Worm (Caenorhabditis elegans) whole organism, young adult: Measurements from ENCODE around the gene C15H7.4.

ENCODE experiments used
- B0019.2 ChIP-seq: fragments of 200-800 bp; sonication (Bioruptor generic); conservative IDR thresholded peaks from 2 replicates; pipeline ENCODE4 v1.3.6; 2022; ENCODE audit warnings: missing genetic modification reagents, missing genetic modification characterization, missing compliant biosample characterization
- B0035.1 ChIP-seq: sonication (generic microtip); optimal IDR thresholded peaks from 2 replicates; lab custom pipeline; 2016; ENCODE audit warnings: missing genetic modification characterization, mild to moderate bottlenecking, missing compliant biosample characterization, missing genotype, missing genetic modification reagents
- C17E4.6 ChIP-seq: fragments of 200-800 bp; sonication (Bioruptor generic); IDR thresholded peaks from 2 replicates; pipeline ENCODE4 v1.3.6; 2022; ENCODE audit warnings: missing genetic modification reagents, missing genetic modification characterization, missing compliant biosample characterization
- F10E7.11 ChIP-seq: sonication (generic microtip); optimal IDR thresholded peaks from 2 replicates; lab custom pipeline; 2017; ENCODE audit warnings: mild to moderate bottlenecking, missing genetic modification characterization, moderate library complexity, missing compliant biosample characterization
- F33H1.4 ChIP-seq: fragments of 200-800 bp; sonication (Bioruptor generic); IDR thresholded peaks from 2 replicates; pipeline ENCODE4 v1.3.6; 2022; ENCODE audit warnings: missing genetic modification reagents, missing genetic modification characterization, missing compliant biosample characterization
- F37B4.10 ChIP-seq: fragments of 200-800 bp; sonication (Bioruptor generic); IDR thresholded peaks from 2 replicates; pipeline ENCODE4 v1.3.6; 2022; ENCODE audit warnings: missing genetic modification characterization, missing compliant biosample characterization
- F39B2.1 ChIP-seq: fragments of 200-800 bp; sonication (Bioruptor generic); IDR thresholded peaks from 2 replicates; pipeline ENCODE4 v1.3.6; 2022; ENCODE audit warnings: missing genetic modification reagents, missing genetic modification characterization, missing compliant biosample characterization
- F52B5.7 ChIP-seq: sonication (generic microtip); optimal IDR thresholded peaks from 2 replicates; lab custom pipeline; 2016; ENCODE audit warnings: mild to moderate bottlenecking, missing genetic modification characterization, missing compliant biosample characterization
- K12H6.12 ChIP-seq: fragments of 200-800 bp; sonication (Bioruptor generic); optimal IDR thresholded peaks from 2 replicates; lab custom pipeline; 2018; ENCODE audit warnings: mild to moderate bottlenecking, missing genetic modification characterization, missing compliant biosample characterization
- T26A5.8 ChIP-seq: sonication (generic microtip); optimal IDR thresholded peaks from 2 replicates; lab custom pipeline; 2016; ENCODE audit warnings: missing genetic modification characterization, missing compliant biosample characterization
- ZK185.1 ChIP-seq: sonication (generic microtip); optimal IDR thresholded peaks from 2 replicates; lab custom pipeline; 2016; ENCODE audit warnings: mild to moderate bottlenecking, missing genetic modification characterization, missing compliant biosample characterization; ENCODE audit not compliant: poor library complexity, severe bottlenecking
- akir-1 ChIP-seq: fragments of 200-800 bp; sonication (Bioruptor generic); optimal IDR thresholded peaks from 2 replicates; lab custom pipeline; 2018; ENCODE audit warnings: mild to moderate bottlenecking, missing genetic modification characterization, moderate library complexity, missing compliant biosample characterization
- ama-1 ChIP-seq, 3 experiments: fragments of 150-350 bp in 1 of 3; sonication (generic microtip) in 2 of 3; optimal IDR thresholded peaks; 2 replicates each; lab custom pipeline; 2014 to 2018; ENCODE audit warnings: missing biosample characterization in 2 of 3, missing genetic modification characterization in 2 of 3, missing genetic modification reagents in 2 of 3
- aptf-3 ChIP-seq: fragments of 200-800 bp; sonication (Bioruptor generic); IDR thresholded peaks from 2 replicates; pipeline ENCODE4 v1.3.6; 2022; ENCODE audit warnings: missing genetic modification characterization, missing compliant biosample characterization
- attf-3 ChIP-seq: fragments of 200-800 bp; sonication (Bioruptor generic); conservative IDR thresholded peaks from 2 replicates; pipeline ENCODE4 v1.3.6; 2022; ENCODE audit warnings: missing genetic modification reagents, missing genetic modification characterization, missing compliant biosample characterization
- attf-5 ChIP-seq: fragments of 200-800 bp; sonication (Bioruptor generic); optimal IDR thresholded peaks from 2 replicates; lab custom pipeline; 2018; ENCODE audit warnings: mild to moderate bottlenecking, missing genetic modification characterization, missing compliant biosample characterization
- bed-1 ChIP-seq: fragments of 200-800 bp; sonication (Bioruptor generic); IDR thresholded peaks from 2 replicates; pipeline ENCODE4 v1.3.6; 2022; ENCODE audit warnings: missing genetic modification reagents, missing genetic modification characterization, missing compliant biosample characterization
- bed-2 ChIP-seq: fragments of 200-800 bp; sonication (Bioruptor generic); IDR thresholded peaks from 2 replicates; pipeline ENCODE4 v1.3.6; 2022; ENCODE audit warnings: missing genetic modification reagents, missing genetic modification characterization, missing compliant biosample characterization
- ccch-3 ChIP-seq: fragments of 200-800 bp; sonication (Bioruptor generic); optimal IDR thresholded peaks from 2 replicates; lab custom pipeline; 2018; ENCODE audit warnings: mild to moderate bottlenecking, missing genetic modification characterization, missing compliant biosample characterization
- ceh-40 ChIP-seq: fragments of 200-800 bp; sonication (Bioruptor generic); IDR thresholded peaks from 2 replicates; pipeline ENCODE4 v1.3.6; 2022; ENCODE audit warnings: missing genetic modification characterization, missing compliant biosample characterization
- ceh-58 ChIP-seq: fragments of 200-800 bp; sonication (Bioruptor generic); IDR thresholded peaks from 2 replicates; pipeline ENCODE4 v1.3.6; 2022; ENCODE audit warnings: missing genetic modification characterization, missing compliant biosample characterization
- ceh-91 ChIP-seq: fragments of 200-800 bp; sonication (Bioruptor generic); IDR thresholded peaks from 2 replicates; pipeline ENCODE4 v1.3.6; 2022; ENCODE audit warnings: missing genetic modification reagents, missing genetic modification characterization, missing compliant biosample characterization
- chd-7 ChIP-seq: sonication (generic microtip); optimal IDR thresholded peaks from 2 replicates; lab custom pipeline; 2016; ENCODE audit warnings: mild to moderate bottlenecking, missing genetic modification characterization, moderate library complexity, missing compliant biosample characterization
- dox-1 ChIP-seq: fragments of 200-800 bp; sonication (Bioruptor generic); IDR thresholded peaks from 2 replicates; pipeline ENCODE4 v1.3.6; 2022; ENCODE audit warnings: missing genetic modification reagents, missing genetic modification characterization, missing compliant biosample characterization
- efl-1 ChIP-seq: fragments of 150-350 bp; optimal IDR thresholded peaks from 2 replicates; lab custom pipeline; 2014; ENCODE audit warnings: missing biosample characterization, missing genetic modification reagents, missing genetic modification characterization
- him-1 ChIP-seq: sonication (generic microtip); optimal IDR thresholded peaks from 2 replicates; lab custom pipeline; 2016; ENCODE audit warnings: missing genotype, missing genetic modification reagents, missing genetic modification characterization, missing compliant biosample characterization
- let-526 ChIP-seq: fragments of 200-800 bp; sonication (Bioruptor generic); IDR thresholded peaks from 2 replicates; pipeline ENCODE4 v1.3.6; 2022; ENCODE audit warnings: missing genetic modification reagents, missing genetic modification characterization, missing compliant biosample characterization
- lin-26 ChIP-seq: fragments of 200-800 bp; sonication (Bioruptor generic); IDR thresholded peaks from 2 replicates; pipeline ENCODE4 v1.3.6; 2022; ENCODE audit warnings: missing genetic modification reagents, missing genetic modification characterization, missing compliant biosample characterization
- lir-1 ChIP-seq: fragments of 200-800 bp; sonication (Bioruptor generic); conservative IDR thresholded peaks from 2 replicates; pipeline ENCODE4 v1.3.6; 2022; ENCODE audit warnings: missing genetic modification reagents, missing genetic modification characterization, missing compliant biosample characterization
- mcd-1 ChIP-seq: fragments of 200-800 bp; sonication (Bioruptor generic); IDR thresholded peaks from 2 replicates; pipeline ENCODE4 v1.3.6; 2022; ENCODE audit warnings: missing genetic modification reagents, missing genetic modification characterization, missing compliant biosample characterization
- mel-28 ChIP-seq: sonication (generic microtip); optimal IDR thresholded peaks from 2 replicates; lab custom pipeline; 2016; ENCODE audit warnings: borderline replicate concordance, mild to moderate bottlenecking, missing genetic modification characterization, missing compliant biosample characterization
- pbrm-1 ChIP-seq: fragments of 200-800 bp; sonication (Bioruptor generic); IDR thresholded peaks from 2 replicates; pipeline ENCODE4 v1.3.6; 2022; ENCODE audit warnings: missing genetic modification reagents, missing genetic modification characterization, missing compliant biosample characterization
- rcor-1 ChIP-seq: fragments of 200-800 bp; sonication (Bioruptor generic); IDR thresholded peaks from 2 replicates; pipeline ENCODE4 v1.3.6; 2022; ENCODE audit warnings: missing genetic modification reagents, missing genetic modification characterization, missing compliant biosample characterization
- repo-1 ChIP-seq: sonication (generic microtip); optimal IDR thresholded peaks from 2 replicates; lab custom pipeline; 2017; ENCODE audit warnings: mild to moderate bottlenecking, missing genetic modification characterization, missing compliant biosample characterization
- rpc-1 ChIP-seq, 2 experiments: fragments of 150-350 bp in 1 of 2; sonication (generic microtip) in 1 of 2; optimal IDR thresholded peaks; 2 replicates each; lab custom pipeline; 2014 to 2018; ENCODE audit warnings: missing biosample characterization in 1 of 2, missing genetic modification characterization in 1 of 2, missing genetic modification reagents in 1 of 2, missing genotype in 1 of 2
- snpc-1.1 ChIP-seq: sonication (generic microtip); optimal IDR thresholded peaks from 2 replicates; lab custom pipeline; 2017; ENCODE audit warnings: missing genetic modification characterization, mild to moderate bottlenecking, missing compliant biosample characterization, antibody characterized with exemption, moderate library complexity, missing genotype, missing genetic modification reagents; ENCODE audit not compliant: insufficient read depth
- snpc-1.3 ChIP-seq: sonication (generic microtip); optimal IDR thresholded peaks from 2 replicates; lab custom pipeline; 2017; ENCODE audit warnings: missing genetic modification characterization, mild to moderate bottlenecking, missing compliant biosample characterization, antibody characterized with exemption, moderate library complexity, missing genotype, missing genetic modification reagents; ENCODE audit not compliant: insufficient read depth
- tbp1 ChIP-seq: fragments of 200-800 bp; sonication (Bioruptor generic); optimal IDR thresholded peaks from 2 replicates; lab custom pipeline; 2018; ENCODE audit warnings: mild to moderate bottlenecking, missing genetic modification characterization, missing compliant biosample characterization
- zfh-2 ChIP-seq: fragments of 200-800 bp; sonication (Bioruptor generic); conservative IDR thresholded peaks from 2 replicates; pipeline ENCODE4 v1.3.6; 2022; ENCODE audit warnings: missing genetic modification reagents, missing genetic modification characterization, missing compliant biosample characterization
- ztf-18 ChIP-seq: sonication (generic microtip); optimal IDR thresholded peaks from 2 replicates; lab custom pipeline; 2016; ENCODE audit warnings: missing genotype, mild to moderate bottlenecking, missing genetic modification characterization, missing compliant biosample characterization
- ztf-22 ChIP-seq: fragments of 200-800 bp; sonication (Bioruptor generic); optimal IDR thresholded peaks from 2 replicates; lab custom pipeline; 2018; ENCODE audit warnings: mild to moderate bottlenecking, missing genetic modification characterization, moderate library complexity, missing compliant biosample characterization
- ztf-25 ChIP-seq: fragments of 200-800 bp; sonication (Bioruptor generic); IDR thresholded peaks from 2 replicates; pipeline ENCODE4 v1.3.6; 2022; ENCODE audit warnings: missing genetic modification reagents, missing genetic modification characterization, missing compliant biosample characterization
- ztf-28 ChIP-seq: fragments of 200-800 bp; sonication (Bioruptor generic); IDR thresholded peaks from 2 replicates; pipeline ENCODE4 v1.3.6; 2022; ENCODE audit warnings: missing genetic modification reagents, missing genetic modification characterization, missing compliant biosample characterization
- ztf-3 ChIP-seq: fragments of 200-800 bp; sonication (Bioruptor generic); optimal IDR thresholded peaks from 2 replicates; lab custom pipeline; 2018; ENCODE audit warnings: mild to moderate bottlenecking, missing genetic modification characterization, missing compliant biosample characterization

Gene C15H7.4

ce11 chrIII:9626602-9627001 is 29.1 kb downstream of the C15H7.4 start (continued):
- no peak for TF ChIP-seq snpc-1.3 (tag; lab: Kevin White, UChicago)
- TF ChIP-seq ceh-58 (GFP tag; lab: Robert Waterston, UW) = no peak
- no peak for TF ChIP-seq aptf-3 (GFP tag; lab: Robert Waterston, UW)
- peak; percentile 6; the same call in 1 of the 2 replicates for TF ChIP-seq lin-26
- TF ChIP-seq ztf-25 (GFP tag; lab: Robert Waterston, UW) = no peak
- peak; percentile 57 for TF ChIP-seq ZK185.1
- no peak for TF ChIP-seq lir-1 (GFP tag; lab: Robert Waterston, UW)
- no peak for TF ChIP-seq ztf-3 (GFP tag; lab: Kevin White, UChicago)
- TF ChIP-seq him-1 (tag; lab: Kevin White, UChicago) = no peak
- TF ChIP-seq C17E4.6 (GFP tag; lab: Robert Waterston, UW) = no peak
- no peak for TF ChIP-seq ceh-91 (GFP tag; lab: Robert Waterston, UW)
- TF ChIP-seq ccch-3 (GFP tag; lab: Kevin White, UChicago) = no peak
- no peak for TF ChIP-seq F33H1.4
- no peak for TF ChIP-seq rcor-1 (GFP tag; lab: Robert Waterston, UW)
- TF ChIP-seq B0019.2 = no peak
- no peak for TF ChIP-seq let-526 (GFP tag; lab: Robert Waterston, UW)
- no peak for TF ChIP-seq ztf-22 (GFP tag; lab: Kevin White, UChicago)
- TF ChIP-seq snpc-1.1 (tag; lab: Kevin White, UChicago) = no peak
- TF ChIP-seq rpc-1 (optimal IDR thresholded peaks at IDR 0.05; lab: Kevin White, UChicago) = no peak
- no peak for TF ChIP-seq rpc-1 (tag; optimal IDR thresholded peaks at IDR 0.05; lab: Kevin White, UChicago)
- peak; percentile 36; the same call in 1 of the 2 replicates for TF ChIP-seq mcd-1
- no peak for TF ChIP-seq T26A5.8 (tag; lab: Kevin White, UChicago)
- no peak for TF ChIP-seq bed-2 (GFP tag; lab: Robert Waterston, UW)
- no peak for TF ChIP-seq ama-1 (optimal IDR thresholded peaks at IDR 0.05; lab: Kevin White, UChicago)
- no peak for TF ChIP-seq ama-1 (GFP tag; optimal IDR thresholded peaks at IDR 0.05; lab: Kevin White, UChicago)
- TF ChIP-seq bed-1 = no peak
- TF ChIP-seq pbrm-1 (GFP tag; lab: Robert Waterston, UW) = 0 out of 2 replicates have a peak, but pooled peaks have one; percentile 21
- TF ChIP-seq ceh-40 (GFP tag; lab: Robert Waterston, UW) = no peak
- TF ChIP-seq F39B2.1 = no peak
- no peak for TF ChIP-seq F37B4.10 (GFP tag; lab: Robert Waterston, UW)
- TF ChIP-seq chd-7 (tag; lab: Kevin White, UChicago) = peak; percentile 37
- TF ChIP-seq attf-5 (GFP tag; lab: Kevin White, UChicago) = peak; percentile 29
- TF ChIP-seq ztf-18 (tag; lab: Kevin White, UChicago) = no peak
- TF ChIP-seq attf-3 (GFP tag; lab: Robert Waterston, UW) = no peak
- no peak for TF ChIP-seq efl-1 (GFP tag; lab: Kevin White, UChicago)
- TF ChIP-seq B0035.1 (tag; lab: Kevin White, UChicago) = no peak
- TF ChIP-seq F10E7.11 (tag; lab: Kevin White, UChicago) = no peak

- peak; percentile 21; the same call in 1 of the 2 replicates for TF ChIP-seq dox-1 (GFP tag; lab: Robert Waterston, UW)
- TF ChIP-seq F52B5.7 (tag; lab: Kevin White, UChicago) = peak; percentile 47
- TF ChIP-seq tbp1 = no peak
- no peak for TF ChIP-seq ccch-3 (GFP tag; lab: Kevin White, UChicago)
- TF ChIP-seq repo-1 (tag; lab: Kevin White, UChicago) = peak; percentile 59
- peak; percentile 2 for TF ChIP-seq K12H6.12 (tag; lab: Kevin White, UChicago)
- TF ChIP-seq F39B2.1 = no peak
- no peak for TF ChIP-seq mel-28 (tag; lab: Kevin White, UChicago)
- TF ChIP-seq ztf-28 (GFP tag; lab: Robert Waterston, UW) = 0 out of 2 replicates have a peak, but pooled peaks have one; percentile 47
- no peak for TF ChIP-seq akir-1
- peak; percentile 46; the same call in 1 of the 2 replicates for TF ChIP-seq zfh-2
- TF ChIP-seq ceh-91 (GFP tag; lab: Robert Waterston, UW) = no peak
- TF ChIP-seq, all 124 proteins: peak for 6
Observed at ce11 chrIII:9623460-9623859, 32.2 kb downstream of the C15H7.4 start.
